Worm (Caenorhabditis elegans) whole organism, L2 larva: ENCODE measurements around the gene wht-6.

Experiments used
- C34F6.9 ChIP-seq: fragments of 150-350 bp; optimal IDR thresholded peaks from 2 replicates; lab custom pipeline; 2014; ENCODE audit warnings: missing biosample characterization, missing genetic modification characterization
- F13H6.1 ChIP-seq: sonication (generic microtip); optimal IDR thresholded peaks from 2 replicates; lab custom pipeline; 2016; ENCODE audit warnings: missing genetic modification characterization, missing compliant biosample characterization
- R02D3.7 ChIP-seq: fragments of 150-350 bp; optimal IDR thresholded peaks from 2 replicates; lab custom pipeline; 2014; ENCODE audit warnings: missing biosample characterization, missing genetic modification characterization
- Y55F3AM.14 ChIP-seq: fragments of 200-800 bp; sonication (Bioruptor generic); optimal IDR thresholded peaks from 2 replicates; lab custom pipeline; 2018; ENCODE audit warnings: mild to moderate bottlenecking, missing genetic modification characterization, missing compliant biosample characterization
- aly-2 ChIP-seq: fragments of 150-350 bp; optimal IDR thresholded peaks from 2 replicates; lab custom pipeline; 2014; ENCODE audit warnings: missing biosample characterization, missing genetic modification characterization
- ama-1 ChIP-seq: fragments of 150-350 bp; optimal IDR thresholded peaks from 2 replicates; lab custom pipeline; 2018; ENCODE audit warnings: inconsistent platforms
- blmp-1 ChIP-seq: sonication (generic microtip); optimal IDR thresholded peaks from 2 replicates; lab custom pipeline; 2017; ENCODE audit warnings: missing genetic modification characterization, mild to moderate bottlenecking, missing compliant biosample characterization, antibody characterized with exemption, moderate library complexity; ENCODE audit not compliant: insufficient read depth
- ceh-16 ChIP-seq: fragments of 150-350 bp; optimal IDR thresholded peaks from 2 replicates; lab custom pipeline; 2014; ENCODE audit warnings: missing biosample characterization, missing genetic modification characterization
- ceh-82 ChIP-seq: fragments of 150-350 bp; optimal IDR thresholded peaks from 2 replicates; lab custom pipeline; 2014; ENCODE audit warnings: missing biosample characterization, missing genetic modification characterization
- crh-2 ChIP-seq: sonication (generic microtip); optimal IDR thresholded peaks from 2 replicates; lab custom pipeline; 2017; ENCODE audit warnings: missing biosample characterization, missing genetic modification characterization
- dmd-4 ChIP-seq: sonication (generic microtip); optimal IDR thresholded peaks from 2 replicates; lab custom pipeline; 2017; ENCODE audit warnings: missing biosample characterization, missing genetic modification characterization
- elt-1 ChIP-seq: fragments of 150-350 bp; optimal IDR thresholded peaks from 2 replicates; lab custom pipeline; 2014; ENCODE audit warnings: missing biosample characterization, missing genetic modification characterization
- elt-3 ChIP-seq: sonication (generic microtip); optimal IDR thresholded peaks from 2 replicates; lab custom pipeline; 2017; ENCODE audit warnings: missing biosample characterization, missing genetic modification characterization
- fos-1 ChIP-seq: fragments of 150-350 bp; optimal IDR thresholded peaks from 2 replicates; lab custom pipeline; 2014; ENCODE audit warnings: missing biosample characterization, missing genetic modification characterization
- gmeb-1 ChIP-seq: fragments of 150-350 bp; optimal IDR thresholded peaks from 2 replicates; lab custom pipeline; 2014; ENCODE audit warnings: missing biosample characterization, missing genetic modification characterization
- lin-11 ChIP-seq: fragments of 150-350 bp; sonication (generic microtip); optimal IDR thresholded peaks from 2 replicates; lab custom pipeline; 2014; ENCODE audit warnings: missing biosample characterization, missing genetic modification characterization, inconsistent platforms, mixed read lengths
- lin-13 ChIP-seq: fragments of 150-350 bp; optimal IDR thresholded peaks from 2 replicates; lab custom pipeline; 2014; ENCODE audit warnings: missing biosample characterization, missing genetic modification reagents, missing genetic modification characterization
- lin-39 ChIP-seq: fragments of 150-350 bp; optimal IDR thresholded peaks from 2 replicates; lab custom pipeline; 2014; ENCODE audit warnings: missing biosample characterization, missing genetic modification reagents, missing genetic modification characterization
- lsy-2 ChIP-seq, 2 experiments: fragments of 150-350 bp in 1 of 2; sonication (generic microtip) in 1 of 2; optimal IDR thresholded peaks; 2 replicates each; lab custom pipeline; 2014 to 2017; ENCODE audit warnings: missing biosample characterization in 2 of 2, missing genetic modification characterization in 2 of 2
- mbf-1 ChIP-seq: sonication (generic microtip); optimal IDR thresholded peaks from 2 replicates; lab custom pipeline; 2017; ENCODE audit warnings: missing biosample characterization, missing genetic modification characterization
- mdl-1 ChIP-seq, 2 experiments: fragments of 150-350 bp in 1 of 2; sonication (generic microtip) in 1 of 2; optimal IDR thresholded peaks; 2 replicates each; lab custom pipeline; 2017; ENCODE audit warnings: missing biosample characterization in 2 of 2, missing genetic modification characterization in 2 of 2
- nhr-12 ChIP-seq: fragments of 150-350 bp; optimal IDR thresholded peaks from 2 replicates; lab custom pipeline; 2014; ENCODE audit warnings: missing biosample characterization, missing genetic modification characterization
- nhr-129 ChIP-seq: fragments of 150-350 bp; optimal IDR thresholded peaks from 2 replicates; lab custom pipeline; 2014; ENCODE audit warnings: missing biosample characterization, missing genetic modification characterization
- nhr-237 ChIP-seq: fragments of 150-350 bp; optimal IDR thresholded peaks from 2 replicates; lab custom pipeline; 2014; ENCODE audit warnings: missing biosample characterization, missing genetic modification characterization
- nhr-25 ChIP-seq: fragments of 150-350 bp; sonication (generic microtip); optimal IDR thresholded peaks from 3 replicates; lab custom pipeline; 2014; ENCODE audit warnings: missing biosample characterization, missing genetic modification characterization
- nhr-77 ChIP-seq: fragments of 150-350 bp; optimal IDR thresholded peaks from 2 replicates; lab custom pipeline; 2014; ENCODE audit warnings: missing biosample characterization, missing genetic modification characterization
- peb-1 ChIP-seq: fragments of 150-350 bp; optimal IDR thresholded peaks from 2 replicates; lab custom pipeline; 2014; ENCODE audit warnings: missing biosample characterization, missing genetic modification characterization
- sem-4 ChIP-seq: fragments of 150-350 bp; optimal IDR thresholded peaks from 2 replicates; lab custom pipeline; 2014; ENCODE audit warnings: missing biosample characterization, missing genetic modification reagents, missing genetic modification characterization
- skn-1 ChIP-seq: sonication (generic microtip); optimal IDR thresholded peaks from 2 replicates; lab custom pipeline; 2017; ENCODE audit warnings: missing biosample characterization, missing genetic modification characterization
- sma-3 ChIP-seq: sonication (generic microtip); optimal IDR thresholded peaks from 2 replicates; lab custom pipeline; 2016; ENCODE audit warnings: missing genetic modification reagents, missing genetic modification characterization, missing compliant biosample characterization
- sma-9 ChIP-seq, 2 experiments: fragments of 150-350 bp in 1 of 2; sonication (generic microtip) in 1 of 2; optimal IDR thresholded peaks; 2 replicates each; lab custom pipeline; 2014 to 2016; ENCODE audit warnings: missing genetic modification characterization in 2 of 2, mild to moderate bottlenecking in 1 of 2, missing biosample characterization in 1 of 2, missing compliant biosample characterization in 1 of 2, missing genetic modification reagents in 1 of 2, moderate library complexity in 1 of 2
- unc-39 ChIP-seq: fragments of 150-350 bp; optimal IDR thresholded peaks from 2 replicates; lab custom pipeline; 2014; ENCODE audit warnings: missing biosample characterization, missing genetic modification characterization
- unc-62 ChIP-seq: fragments of 150-350 bp; optimal IDR thresholded peaks from 2 replicates; lab custom pipeline; 2014; ENCODE audit warnings: missing biosample characterization, missing genetic modification reagents, missing genetic modification characterization
- zag-1 ChIP-seq: fragments of 150-350 bp; optimal IDR thresholded peaks from 2 replicates; lab custom pipeline; 2014; ENCODE audit warnings: missing biosample characterization, missing genetic modification characterization
- ztf-1 ChIP-seq: fragments of 200-800 bp; sonication (Bioruptor generic); conservative IDR thresholded peaks from 2 replicates; pipeline ENCODE4 v1.3.6; 2022; ENCODE audit warnings: missing genetic modification characterization, missing compliant biosample characterization
- ztf-11 ChIP-seq: sonication (generic microtip); optimal IDR thresholded peaks from 2 replicates; lab custom pipeline; 2017; ENCODE audit warnings: missing biosample characterization, missing genetic modification characterization
- ztf-4 ChIP-seq: fragments of 150-350 bp; optimal IDR thresholded peaks from 2 replicates; lab custom pipeline; 2014; ENCODE audit warnings: missing biosample characterization, missing genetic modification characterization

Gene wht-6

DNA sequence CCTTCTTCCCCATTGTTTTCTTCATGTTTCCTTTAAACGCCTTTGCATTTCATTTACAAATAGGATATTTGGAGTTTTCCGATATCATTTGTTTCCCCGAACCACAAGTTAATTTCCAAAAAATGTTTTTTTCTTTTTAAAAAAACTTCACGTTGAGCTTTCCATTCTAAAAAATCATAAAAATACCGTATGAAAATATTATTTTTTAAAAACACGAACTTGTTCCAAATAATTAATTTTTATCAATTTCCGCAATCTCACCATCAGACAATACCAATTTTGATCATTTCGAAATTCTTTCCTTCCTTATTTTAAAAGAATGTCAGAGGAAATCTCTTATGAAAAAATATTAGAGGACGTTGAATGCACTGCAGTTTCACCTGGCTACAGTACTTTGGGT is at the start of gene wht-6:
TSS of gene wht-6 (plus strand) at position 301 of the 400 bp plus-strand sequence.
- no peak for TF ChIP-seq elt-3
- no peak for TF ChIP-seq unc-62 (GFP tag; lab: Kevin White, UChicago)
- no peak for TF ChIP-seq aly-2
- TF ChIP-seq zag-1 (tag; lab: Kevin White, UChicago): no peak
- no peak for TF ChIP-seq lin-39
- no peak for TF ChIP-seq nhr-237 (tag; lab: Kevin White, UChicago)
- TF ChIP-seq lin-13: no peak
- TF ChIP-seq skn-1: no peak
- TF ChIP-seq C34F6.9 (tag; lab: Kevin White, UChicago): no peak
- TF ChIP-seq ama-1: no peak
- no peak for TF ChIP-seq ceh-16

DNA sequence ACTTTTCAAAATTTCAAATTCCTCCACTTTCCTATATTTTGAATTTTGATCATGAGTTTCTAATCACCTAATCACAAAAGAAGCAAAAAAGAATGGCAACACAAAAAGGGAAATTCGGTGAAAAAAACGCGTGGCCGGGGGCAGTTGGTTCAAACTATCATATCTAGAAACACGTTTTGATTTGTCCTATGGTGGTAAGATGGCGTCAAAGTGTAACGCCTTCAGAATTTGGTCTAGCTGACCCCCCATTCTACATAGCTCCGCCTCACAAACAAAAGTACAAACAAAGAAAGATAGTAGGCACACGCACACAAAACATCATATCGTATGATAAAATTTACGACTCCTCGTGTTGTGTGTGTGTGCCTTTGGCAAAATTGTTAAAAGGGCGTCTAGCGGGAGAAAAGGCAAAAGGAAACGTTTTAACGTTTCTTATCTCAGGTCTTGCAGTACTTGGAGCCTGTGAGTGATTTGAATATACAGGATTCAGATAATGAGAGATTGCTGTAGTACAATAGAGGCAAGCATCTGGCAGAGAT is 49.5 kb upstream of the wht-6 start:
- peak; percentile 14 for TF ChIP-seq F13H6.1 (tag; lab: Kevin White, UChicago)
- TF ChIP-seq nhr-77 (tag; lab: Kevin White, UChicago): no peak
- TF ChIP-seq gmeb-1 (tag; lab: Kevin White, UChicago): peak; percentile 7
- TF ChIP-seq crh-2 (tag; lab: Kevin White, UChicago): peak; percentile 72
- peak in 1 of 2 experiments; percentile 53 for TF ChIP-seq mdl-1 (tag; optimal IDR thresholded peaks at IDR 0.05; lab: Kevin White, UChicago)
- no peak for TF ChIP-seq Y55F3AM.14
- TF ChIP-seq nhr-12 (tag; lab: Kevin White, UChicago): no peak
- no peak for TF ChIP-seq sem-4 (tag; lab: Kevin White, UChicago)
- no peak for TF ChIP-seq ztf-4
- TF ChIP-seq zag-1 (tag; lab: Kevin White, UChicago): no peak
- no peak for TF ChIP-seq peb-1 (tag; lab: Kevin White, UChicago)
- TF ChIP-seq unc-39 (tag; lab: Kevin White, UChicago): no peak
- TF ChIP-seq ama-1: no peak
- no peak for TF ChIP-seq aly-2
- no peak for TF ChIP-seq elt-3
- TF ChIP-seq sma-3: peak; percentile 41
- TF ChIP-seq fos-1: peak; percentile 68
- peak; percentile 66 for TF ChIP-seq nhr-25 (tag; lab: Kevin White, UChicago)
- TF ChIP-seq lin-39: no peak
- peak; percentile 75 for TF ChIP-seq sma-9 (GFP tag; optimal IDR thresholded peaks at IDR 0.05; lab: Kevin White, UChicago)
- no peak for TF ChIP-seq sma-9 (tag; optimal IDR thresholded peaks at IDR 0.05; lab: Kevin White, UChicago)
- no peak for TF ChIP-seq lsy-2 (tag; optimal IDR thresholded peaks at IDR 0.05; lab: Kevin White, UChicago)
- TF ChIP-seq nhr-129: peak; percentile 40
- peak; percentile 62 for TF ChIP-seq blmp-1 (tag; lab: Kevin White, UChicago)
- TF ChIP-seq ceh-16: no peak

DNA sequence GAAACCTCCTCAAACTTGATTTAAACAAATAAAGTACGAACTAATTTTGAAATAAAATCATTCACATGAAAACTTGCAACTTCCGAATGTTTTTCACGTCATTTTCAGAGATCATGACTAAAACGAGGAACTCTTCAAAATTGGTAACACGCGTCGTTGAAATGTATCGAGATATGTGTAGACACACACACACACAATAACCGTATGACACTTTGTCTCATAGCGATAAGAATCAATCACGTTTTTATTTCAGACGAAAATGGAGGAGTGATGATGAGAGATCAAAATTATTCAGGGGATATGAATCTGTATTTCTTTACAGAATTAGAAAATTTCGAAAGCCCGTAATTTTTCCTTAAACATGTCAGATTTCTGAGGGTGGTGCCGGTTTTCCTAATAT is 48.8 kb upstream of the wht-6 start:
- TF ChIP-seq nhr-25 (tag; lab: Kevin White, UChicago) (peak; percentile 62), fos-1 (peak; percentile 51), C34F6.9 (tag; lab: Kevin White, UChicago) (no peak), crh-2 (tag; lab: Kevin White, UChicago) (peak; percentile 65), nhr-12 (tag; lab: Kevin White, UChicago) (no peak), sem-4 (tag; lab: Kevin White, UChicago) (no peak), ceh-82 (tag; lab: Kevin White, UChicago) (no peak), sma-9 (GFP tag; optimal IDR thresholded peaks at IDR 0.05; lab: Kevin White, UChicago) (peak; percentile 68), sma-9 (tag; optimal IDR thresholded peaks at IDR 0.05; lab: Kevin White, UChicago) (no peak), mbf-1 (tag; lab: Kevin White, UChicago) (no peak), lin-39 (no peak), peb-1 (tag; lab: Kevin White, UChicago) (no peak)
- TF ChIP-seq, all 48 proteins: peak for 4

- TF ChIP-seq sma-3 (no peak), C34F6.9 (tag; lab: Kevin White, UChicago) (no peak), unc-39 (tag; lab: Kevin White, UChicago) (no peak), unc-62 (GFP tag; lab: Kevin White, UChicago) (no peak), ceh-16 (no peak), ztf-1 (GFP tag; lab: Robert Waterston, UW) (no peak), mbf-1 (tag; lab: Kevin White, UChicago) (no peak), skn-1 (no peak), gmeb-1 (tag; lab: Kevin White, UChicago) (no peak), lin-11 (no peak), sma-9 (GFP tag; optimal IDR thresholded peaks at IDR 0.05; lab: Kevin White, UChicago) (no peak), sma-9 (tag; optimal IDR thresholded peaks at IDR 0.05; lab: Kevin White, UChicago) (no peak), dmd-4 (tag; lab: Kevin White, UChicago) (no peak), ztf-11 (tag; lab: Kevin White, UChicago) (no peak), ztf-4 (no peak), F13H6.1 (tag; lab: Kevin White, UChicago) (no peak), nhr-77 (tag; lab: Kevin White, UChicago) (no peak), elt-1 (tag; lab: Kevin White, UChicago) (no peak), R02D3.7 (no peak), nhr-25 (tag; lab: Kevin White, UChicago) (no peak)
Measured at ce11 chrIII:6427205-6427604, 44.3 kb upstream of the wht-6 start, which contains the start of gene C05D11.8. Gene C05D11.8, minus strand, starts transcription at chrIII:6427305.
